Fruit fly (Drosophila melanogaster): Measurements from ENCODE around the gene CG43390.

The CG43390 gene

DNA sequence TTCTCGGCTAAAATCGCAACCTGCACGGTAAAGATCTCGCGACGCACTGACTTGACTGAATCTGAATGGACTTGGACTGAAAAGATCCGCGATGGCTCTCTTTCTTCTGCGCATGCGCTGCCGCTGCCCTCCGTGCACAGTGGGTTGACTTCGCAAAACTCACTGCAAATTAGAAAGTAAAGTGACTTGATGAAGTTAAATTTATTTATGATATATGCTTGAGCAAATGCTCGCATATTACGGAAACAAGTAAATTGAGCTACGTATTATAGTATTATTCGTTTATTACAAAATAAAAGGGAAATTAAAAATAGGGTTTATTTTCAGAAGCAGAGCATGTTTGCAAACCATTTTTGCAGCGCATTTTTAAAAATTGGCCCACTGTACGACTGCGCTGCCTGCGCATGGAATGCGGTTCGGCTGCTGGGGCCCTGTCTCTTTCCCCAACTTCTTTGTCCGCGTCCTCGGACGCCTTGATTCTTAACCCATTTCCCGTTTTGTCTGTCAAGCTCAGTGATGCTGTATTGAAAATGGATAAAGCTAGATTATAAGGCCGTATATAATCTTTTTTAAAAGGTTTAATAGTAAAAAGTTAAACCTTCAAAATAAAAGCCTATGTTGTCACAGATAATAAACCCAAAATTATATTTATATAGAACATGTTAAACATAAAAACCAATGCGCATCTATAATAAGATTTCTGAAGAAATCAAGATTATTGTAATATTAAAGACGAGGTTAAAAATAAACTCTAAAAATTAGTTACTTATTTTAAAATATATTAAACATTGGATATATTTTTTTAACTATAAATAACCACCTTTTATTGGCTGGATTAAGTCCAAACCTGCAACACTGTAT lies 8.2 kb upstream of the CG43390 start, which contains the start of gene rt (continued):
- TF ChIP-seq CG12659 (GFP tag; optimal IDR thresholded peaks at IDR 0.05) (peak; percentile 32), tna (GFP tag; IDR thresholded peaks at IDR 0.05; ENCODE audit: partially characterized antibody) (no peak), pum (GFP tag; optimal IDR thresholded peaks at IDR 0.05) (peak; percentile 40), seq (GFP tag; IDR thresholded peaks at IDR 0.05) (no peak), CG2199 (GFP tag; IDR thresholded peaks at IDR 0.05) (0 out of 3 replicates have a peak, but pooled peaks have one; percentile 67), Pdp1 (GFP tag; optimal IDR thresholded peaks at IDR 0.05) (peak; percentile 1 to 14), CG8478 (optimal IDR thresholded peaks at IDR 0.05) (no peak), CG4328 (GFP tag; optimal IDR thresholded peaks at IDR 0.05) (no peak), cad (GFP tag; optimal IDR thresholded peaks at IDR 0.05) (no peak), br (optimal IDR thresholded peaks at IDR 0.05) (no peak), MESR4 (GFP tag; optimal IDR thresholded peaks at IDR 0.05) (no peak), CG7372 (GFP tag; IDR thresholded peaks at IDR 0.05) (no peak), Fer2 (tag; optimal IDR thresholded peaks at IDR 0.05) (no peak), HHEX (GFP tag; optimal IDR thresholded peaks at IDR 0.05) (peak; percentile 37), ac (GFP tag; optimal IDR thresholded peaks at IDR 0.05) (no peak), Opbp (GFP tag; IDR thresholded peaks at IDR 0.05; ENCODE audit: partially characterized antibody) (no peak), tgo (GFP tag; IDR thresholded peaks at IDR 0.05) (no peak), Bteb2 (GFP tag; optimal IDR thresholded peaks at IDR 0.05) (no peak), CHES-1-like (GFP tag; optimal IDR thresholded peaks at IDR 0.05) (no peak), Atf6 (GFP tag; IDR thresholded peaks at IDR 0.05) (no peak), CG1792 (GFP tag; optimal IDR thresholded peaks at IDR 0.05) (no peak), bsh (GFP tag; optimal IDR thresholded peaks at IDR 0.05) (peak; percentile 52 to 77), sima (GFP tag; optimal IDR thresholded peaks at IDR 0.05) (no peak), caup (GFP tag; optimal IDR thresholded peaks at IDR 0.05; ENCODE audit: severe bottlenecking) (no peak), CG17359 (tag; optimal IDR thresholded peaks at IDR 0.05) (peak; percentile 31), eve (GFP tag; optimal IDR thresholded peaks at IDR 0.05) (no peak), corto (GFP tag; optimal IDR thresholded peaks at IDR 0.05) (no peak), Mad (GFP tag; optimal IDR thresholded peaks at IDR 0.05) (peak; percentile 27), CG11093 (GFP tag; IDR thresholded peaks at IDR 0.05) (peak; percentile 71; the same call in 2 of the 3 replicates), Stat92E (GFP tag; optimal IDR thresholded peaks at IDR 0.05) (no peak), CG12744 (GFP tag; optimal IDR thresholded peaks at IDR 0.05) (no peak), Spps (tag; optimal IDR thresholded peaks at IDR 0.05) (peak; percentile 44), Rfx (GFP tag; IDR thresholded peaks at IDR 0.05) (peak; percentile 44; the same call in 1 of the 2 replicates), dysf (GFP tag; IDR thresholded peaks at IDR 0.05) (peak; percentile 66; the same call in 2 of the 3 replicates), CG31365 (tag; optimal IDR thresholded peaks at IDR 0.05) (no peak), CG14710 (tag; optimal IDR thresholded peaks at IDR 0.05) (peak; percentile 62), CG4820 (GFP tag; optimal IDR thresholded peaks at IDR 0.05) (peak; percentile 48), CG1603 (tag; optimal IDR thresholded peaks at IDR 0.05) (peak; percentile 58), CG16813 (GFP tag; IDR thresholded peaks at IDR 0.05; ENCODE audit: partially characterized antibody) (no peak), CG12104 (GFP tag; optimal IDR thresholded peaks at IDR 0.05) (no peak), Dip3 (GFP tag; optimal IDR thresholded peaks at IDR 0.05) (no peak), CG12071 (GFP tag; optimal IDR thresholded peaks at IDR 0.05) (peak; percentile 14), CG15514 (GFP tag; optimal IDR thresholded peaks at IDR 0.05) (no peak), scrt (GFP tag; optimal IDR thresholded peaks at IDR 0.05) (peak; percentile 20), Nf-YB (GFP tag; optimal IDR thresholded peaks at IDR 0.05) (peak; percentile 29), nerfin-1 (tag; optimal IDR thresholded peaks at IDR 0.05) (peak; percentile 70), tap (tag; optimal IDR thresholded peaks at IDR 0.05) (peak; percentile 27), tll (GFP tag; optimal IDR thresholded peaks at IDR 0.05) (no peak)
